Worm (Caenorhabditis elegans) whole organism, early embryonic: ENCODE results near the gene C49F8.14.
A peak's percentile ranks its signal among the peaks of the same experiment; 100 is the strongest.

Source experiments
- B0310.2 ChIP-seq: sonication (generic microtip); optimal IDR thresholded peaks from 2 replicates; lab custom pipeline; 2016; ENCODE audit warnings: mild to moderate bottlenecking, missing genetic modification characterization, missing compliant biosample characterization
- F13C5.2 ChIP-seq: sonication (generic microtip); optimal IDR thresholded peaks from 2 replicates; lab custom pipeline; 2017; ENCODE audit warnings: mild to moderate bottlenecking, missing genetic modification characterization, inconsistent platforms, missing compliant biosample characterization
- ama-1 ChIP-seq: fragments of 150-350 bp; optimal IDR thresholded peaks from 2 replicates; lab custom pipeline; 2014
- ceh-13 ChIP-seq: fragments of 200-800 bp; sonication (Bioruptor generic); optimal IDR thresholded peaks from 2 replicates; lab custom pipeline; 2018; ENCODE audit warnings: mild to moderate bottlenecking, missing genetic modification characterization, missing compliant biosample characterization
- ceh-36 ChIP-seq: sonication (generic microtip); optimal IDR thresholded peaks from 2 replicates; lab custom pipeline; 2016; ENCODE audit warnings: missing genetic modification characterization, inconsistent platforms, missing compliant biosample characterization
- flt-1 ChIP-seq: fragments of 200-800 bp; sonication (Bioruptor generic); IDR thresholded peaks from 2 replicates; pipeline ENCODE4 v1.3.6; 2022; ENCODE audit warnings: missing genetic modification characterization, missing compliant biosample characterization
- hmbx-1 ChIP-seq: sonication (generic microtip); optimal IDR thresholded peaks from 2 replicates; lab custom pipeline; 2016; ENCODE audit warnings: mild to moderate bottlenecking, missing genetic modification characterization, missing compliant biosample characterization
- hnd-1 ChIP-seq: sonication (generic microtip); optimal IDR thresholded peaks from 2 replicates; lab custom pipeline; 2016; ENCODE audit warnings: missing genetic modification characterization, missing compliant biosample characterization
- pes-1 ChIP-seq: fragments of 200-800 bp; sonication (Bioruptor generic); IDR thresholded peaks from 2 replicates; pipeline ENCODE4 v1.3.6; 2022; ENCODE audit warnings: missing genetic modification reagents, missing genetic modification characterization, missing compliant biosample characterization
- scrt-1 ChIP-seq: fragments of 200-800 bp; sonication (Bioruptor generic); IDR thresholded peaks from 2 replicates; pipeline ENCODE4 v1.3.6; 2022; ENCODE audit warnings: missing genetic modification characterization, missing compliant biosample characterization
- tbx-11 ChIP-seq: fragments of 200-800 bp; sonication (Bioruptor generic); IDR thresholded peaks from 2 replicates; pipeline ENCODE4 v1.3.6; 2022; ENCODE audit warnings: missing genetic modification characterization, missing compliant biosample characterization
- tbx-37 ChIP-seq: fragments of 200-800 bp; sonication (Bioruptor generic); conservative IDR thresholded peaks from 2 replicates; pipeline ENCODE4 v1.3.6; 2022; ENCODE audit warnings: missing genetic modification reagents, missing genetic modification characterization, missing compliant biosample characterization

ce11 chrX:13414974-13415373, 38.2 kb upstream of the C49F8.14 start:
- TF ChIP-seq ama-1 (lab: Kevin White, UChicago) (no peak), ceh-13 (GFP tag; lab: Kevin White, UChicago) (peak; percentile 51), ceh-36 (tag; lab: Kevin White, UChicago) (peak; percentile 56), tbx-11 (peak; percentile 74; the same call in 1 of the 2 replicates), hnd-1 (tag; lab: Kevin White, UChicago) (peak; percentile 42), scrt-1 (GFP tag; lab: Robert Waterston, UW) (peak; percentile 81), flt-1 (peak; percentile 76), hmbx-1 (peak; percentile 11), F13C5.2 (tag; lab: Kevin White, UChicago) (peak; percentile 68), B0310.2 (tag; lab: Kevin White, UChicago) (peak; percentile 18), pes-1 (GFP tag; lab: Robert Waterston, UW) (peak; percentile 85), tbx-37 (GFP tag; lab: Robert Waterston, UW) (peak; percentile 53; the same call in 1 of the 2 replicates)
